Fruit fly (Drosophila melanogaster) whole organism, embryonic: ENCODE measurements around the gene CG14694.

Experiments used
- Asciz ChIP-seq: fragments of 200-800 bp; sonication (Bioruptor generic); optimal IDR thresholded peaks from 2 replicates; lab custom pipeline; 2017; ENCODE audit warnings: missing biosample characterization, mild to moderate bottlenecking, missing genetic modification characterization, missing genetic modification reagents
- Awh ChIP-seq: fragments of 200-800 bp; sonication (Bioruptor generic); IDR thresholded peaks from 2 replicates; pipeline ENCODE4, ENCODE4 v1.3.6; 2022; ENCODE audit warnings: missing biosample characterization, missing genetic modification characterization
- Bdp1 ChIP-seq: fragments of 200-800 bp; sonication (Bioruptor generic); optimal IDR thresholded peaks from 3 replicates; lab custom pipeline; 2016; ENCODE audit warnings: missing biosample characterization, missing genetic modification characterization
- CG12219 ChIP-seq: fragments of 200-800 bp; sonication (Bioruptor generic); optimal IDR thresholded peaks from 3 replicates; lab custom pipeline; 2018; ENCODE audit warnings: missing biosample characterization, mild to moderate bottlenecking, missing genetic modification characterization
- CG12744 ChIP-seq: fragments of 200-800 bp; sonication (Bioruptor generic); optimal IDR thresholded peaks from 2 replicates; lab custom pipeline; 2016; ENCODE audit warnings: missing biosample characterization, missing genetic modification characterization
- CG15514 ChIP-seq: fragments of 200-800 bp; sonication (Bioruptor generic); optimal IDR thresholded peaks from 3 replicates; lab custom pipeline; 2017; ENCODE audit warnings: missing biosample characterization, missing genetic modification characterization, mild to moderate bottlenecking, moderate library complexity, missing genetic modification reagents
- CG1602 ChIP-seq: fragments of 200-800 bp; sonication (Bioruptor generic); optimal IDR thresholded peaks from 3 replicates; lab custom pipeline; 2016; ENCODE audit warnings: missing biosample characterization, missing genetic modification characterization
- CG18262 ChIP-seq: fragments of 200-800 bp; optimal IDR thresholded peaks from 3 replicates; lab custom pipeline; 2019; ENCODE audit warnings: missing biosample characterization, mild to moderate bottlenecking, missing genetic modification characterization, moderate library complexity
- CG18764 ChIP-seq: fragments of 200-800 bp; sonication (Bioruptor generic); optimal IDR thresholded peaks from 3 replicates; lab custom pipeline; 2016; ENCODE audit warnings: missing biosample characterization, missing genetic modification characterization
- CG2875 ChIP-seq: fragments of 200-800 bp; sonication (Bioruptor generic); optimal IDR thresholded peaks from 2 replicates; lab custom pipeline; 2017; ENCODE audit warnings: missing biosample characterization, mild to moderate bottlenecking, missing genetic modification characterization, missing genetic modification reagents
- CG30403 ChIP-seq: fragments of 200-800 bp; sonication (Bioruptor generic); optimal IDR thresholded peaks from 3 replicates; lab custom pipeline; 2016; ENCODE audit warnings: missing biosample characterization, missing genetic modification characterization
- CG30431 ChIP-seq: fragments of 200-800 bp; sonication (Bioruptor generic); optimal IDR thresholded peaks from 2 replicates; lab custom pipeline; 2017; ENCODE audit warnings: missing biosample characterization, missing genetic modification characterization
- CG3281 ChIP-seq: fragments of 200-800 bp; sonication (Bioruptor generic); optimal IDR thresholded peaks from 3 replicates; lab custom pipeline; 2017; ENCODE audit warnings: missing biosample characterization, mild to moderate bottlenecking, missing genetic modification characterization
- CG4360 ChIP-seq: fragments of 200-800 bp; sonication (Bioruptor generic); IDR thresholded peaks from 2 replicates; pipeline ENCODE4 v1.3.6; 2022; ENCODE audit warnings: missing biosample characterization, missing genetic modification characterization
- CG4424 ChIP-seq: fragments of 200-800 bp; sonication (Bioruptor generic); optimal IDR thresholded peaks from 3 replicates; lab custom pipeline; 2016; ENCODE audit warnings: missing biosample characterization, missing genetic modification characterization
- CG4617 ChIP-seq: fragments of 200-800 bp; sonication (Bioruptor generic); optimal IDR thresholded peaks from 3 replicates; lab custom pipeline; 2016; ENCODE audit warnings: missing biosample characterization, missing genetic modification characterization, borderline replicate concordance
- CG4730 ChIP-seq: fragments of 200-800 bp; sonication (Bioruptor generic); IDR thresholded peaks from 2 replicates; pipeline ENCODE4 v1.3.6; 2022; ENCODE audit warnings: missing biosample characterization, missing genetic modification characterization
- CG6654 ChIP-seq: fragments of 200-800 bp; sonication (Bioruptor generic); optimal IDR thresholded peaks from 2 replicates; lab custom pipeline; 2017; ENCODE audit warnings: missing biosample characterization, mild to moderate bottlenecking, missing genetic modification characterization
- CG6813 ChIP-seq: fragments of 200-800 bp; sonication (Bioruptor generic); optimal IDR thresholded peaks from 2 replicates; lab custom pipeline; 2017; ENCODE audit warnings: missing biosample characterization, missing genetic modification characterization, mild to moderate bottlenecking, moderate library complexity, missing genetic modification reagents
- CG7271 ChIP-seq: fragments of 200-800 bp; sonication (Bioruptor generic); optimal IDR thresholded peaks from 2 replicates; lab custom pipeline; 2018; ENCODE audit warnings: missing biosample characterization, mild to moderate bottlenecking, missing genetic modification characterization, moderate library complexity
- CG7839 ChIP-seq: fragments of 200-800 bp; sonication (Bioruptor generic); optimal IDR thresholded peaks from 3 replicates; lab custom pipeline; 2018; ENCODE audit warnings: missing biosample characterization, mild to moderate bottlenecking, missing genetic modification characterization, moderate library complexity
- CG8281 ChIP-seq: fragments of 200-800 bp; sonication (Bioruptor generic); optimal IDR thresholded peaks from 2 replicates; lab custom pipeline; 2018; ENCODE audit warnings: missing biosample characterization, mild to moderate bottlenecking, missing genetic modification characterization, moderate library complexity
- CG8765 ChIP-seq: fragments of 200-800 bp; sonication (Bioruptor generic); IDR thresholded peaks from 2 replicates; pipeline ENCODE4 v1.3.6; 2022; ENCODE audit warnings: missing biosample characterization, missing genetic modification characterization
- CG8944 ChIP-seq: fragments of 200-800 bp; sonication (Bioruptor generic); optimal IDR thresholded peaks from 3 replicates; lab custom pipeline; 2016; ENCODE audit warnings: missing biosample characterization, missing genetic modification characterization
- CG9609 ChIP-seq: fragments of 200-800 bp; sonication (Bioruptor generic); optimal IDR thresholded peaks from 3 replicates; lab custom pipeline; 2016; ENCODE audit warnings: missing biosample characterization, missing genetic modification characterization
- Drgx ChIP-seq: fragments of 200-800 bp; sonication (Bioruptor generic); IDR thresholded peaks from 2 replicates; pipeline ENCODE4 v1.3.6; 2022; ENCODE audit warnings: missing biosample characterization, missing genetic modification characterization
- Fer1 ChIP-seq: fragments of 200-800 bp; sonication (Bioruptor generic); optimal IDR thresholded peaks from 2 replicates; lab custom pipeline; 2017; ENCODE audit warnings: missing biosample characterization, mild to moderate bottlenecking, missing genetic modification characterization
- H15 ChIP-seq: fragments of 200-800 bp; sonication (Bioruptor generic); IDR thresholded peaks from 3 replicates; pipeline ENCODE4 v1.3.6; 2022; ENCODE audit warnings: missing biosample characterization, missing genetic modification characterization
- Hey ChIP-seq: fragments of 200-800 bp; sonication (Bioruptor generic); optimal IDR thresholded peaks from 3 replicates; lab custom pipeline; 2018; ENCODE audit warnings: missing biosample characterization, mild to moderate bottlenecking, missing genetic modification characterization
- Hmx ChIP-seq: fragments of 200-800 bp; sonication (Bioruptor generic); optimal IDR thresholded peaks from 2 replicates; lab custom pipeline; 2016; ENCODE audit warnings: missing biosample characterization, missing genetic modification characterization
- Kr ChIP-seq: fragments of 200-800 bp; sonication (Bioruptor generic); optimal IDR thresholded peaks from 2 replicates; lab custom pipeline; 2017; ENCODE audit warnings: missing biosample characterization, mild to moderate bottlenecking, missing genetic modification characterization
- MBD-R2 ChIP-seq: fragments of 200-800 bp; sonication (Bioruptor generic); IDR thresholded peaks from 2 replicates; pipeline ENCODE4 v1.3.6; 2022; ENCODE audit warnings: missing biosample characterization, missing genetic modification characterization
- Mrtf ChIP-seq: fragments of 200-800 bp; sonication (Bioruptor generic); IDR thresholded peaks from 3 replicates; pipeline ENCODE4 v1.3.6; 2022; ENCODE audit warnings: missing biosample characterization, missing genetic modification characterization
- Oaz ChIP-seq: fragments of 200-800 bp; sonication (Bioruptor generic); IDR thresholded peaks from 2 replicates; pipeline ENCODE4 v1.3.6; 2022; ENCODE audit warnings: missing biosample characterization, missing genetic modification characterization
- Six4 ChIP-seq: fragments of 200-800 bp; sonication (Bioruptor generic); optimal IDR thresholded peaks from 2 replicates; lab custom pipeline; 2016; ENCODE audit warnings: missing biosample characterization, missing genetic modification characterization
- Xrp1 ChIP-seq: fragments of 200-800 bp; sonication (Bioruptor generic); IDR thresholded peaks from 2 replicates; pipeline ENCODE4 v1.3.6; 2022; ENCODE audit warnings: missing biosample characterization, missing genetic modification characterization
- ase ChIP-seq: fragments of 200-800 bp; sonication (Bioruptor generic); IDR thresholded peaks from 3 replicates; pipeline ENCODE4 v1.3.6; 2022; ENCODE audit warnings: missing biosample characterization, missing genetic modification characterization
- az2 ChIP-seq: fragments of 200-800 bp; sonication (Bioruptor generic); optimal IDR thresholded peaks from 3 replicates; lab custom pipeline; 2016; ENCODE audit warnings: missing biosample characterization, missing genetic modification characterization
- bcd ChIP-seq: fragments of 200-800 bp; sonication (Bioruptor generic); optimal IDR thresholded peaks from 2 replicates; lab custom pipeline; 2017; ENCODE audit warnings: missing biosample characterization, mild to moderate bottlenecking, missing genetic modification characterization
- chif ChIP-seq, 2 experiments: fragments of 200-800 bp; sonication (Bioruptor generic); optimal IDR thresholded peaks; 3 replicates each; lab custom pipeline; 2016; ENCODE audit warnings: missing biosample characterization in 2 of 2, missing genetic modification characterization in 2 of 2
- crol ChIP-seq: fragments of 200-800 bp; sonication (Bioruptor generic); IDR thresholded peaks from 2 replicates; pipeline ENCODE4 v1.3.6; 2022; ENCODE audit warnings: missing biosample characterization, missing genetic modification characterization
- ham ChIP-seq: fragments of 200-800 bp; sonication (Bioruptor generic); IDR thresholded peaks from 2 replicates; pipeline ENCODE4 v1.3.6; 2022; ENCODE audit warnings: missing biosample characterization, missing genetic modification characterization
- nerfin-2 ChIP-seq: fragments of 200-800 bp; sonication (Bioruptor generic); IDR thresholded peaks from 2 replicates; pipeline ENCODE4 v1.3.6; 2022; ENCODE audit warnings: missing biosample characterization, missing genetic modification characterization; ENCODE audit not compliant: partially characterized antibody
- oc ChIP-seq: fragments of 200-800 bp; sonication (Bioruptor generic); optimal IDR thresholded peaks from 2 replicates; lab custom pipeline; 2018; ENCODE audit warnings: missing biosample characterization, mild to moderate bottlenecking, missing genetic modification characterization, moderate library complexity
- shn ChIP-seq: fragments of 200-800 bp; sonication (Bioruptor generic); optimal IDR thresholded peaks from 3 replicates; lab custom pipeline; 2016; ENCODE audit warnings: missing biosample characterization, missing genetic modification characterization
- sim ChIP-seq: fragments of 200-800 bp; sonication (Bioruptor generic); IDR thresholded peaks from 2 replicates; pipeline ENCODE4 v1.3.6; 2022; ENCODE audit warnings: missing biosample characterization, missing genetic modification characterization
- sna ChIP-seq: fragments of 200-800 bp; sonication (Bioruptor generic); IDR thresholded peaks from 2 replicates; pipeline ENCODE4 v1.3.6; 2022; ENCODE audit warnings: missing biosample characterization, missing genetic modification characterization; ENCODE audit not compliant: partially characterized antibody
- ssp ChIP-seq: fragments of 200-800 bp; sonication (Bioruptor generic); IDR thresholded peaks from 2 replicates; pipeline ENCODE4 v1.3.6; 2022; ENCODE audit warnings: missing biosample characterization, missing genetic modification characterization
- tx ChIP-seq: fragments of 200-800 bp; sonication (Bioruptor generic); optimal IDR thresholded peaks from 2 replicates; lab custom pipeline; 2016; ENCODE audit warnings: missing biosample characterization, missing genetic modification characterization

CG14694 gene

dm6 chr3R:10886462-10887315 lies 27.1 kb upstream of the CG14694 start (continued):
- peak; percentile 70 for TF ChIP-seq CG9609 (GFP tag; lab: Kevin White, UChicago)
- peak; percentile 46; the same call in 1 of the 2 replicates for TF ChIP-seq CG4360
- TF ChIP-seq Xrp1 (GFP tag; lab: Robert Waterston, UW) = peak; percentile 91
- peak; percentile 60 for TF ChIP-seq Bdp1 (GFP tag; lab: Kevin White, UChicago)
- TF ChIP-seq shn (GFP tag; lab: Kevin White, UChicago) = peak; percentile 74
- TF ChIP-seq Awh (GFP tag; lab: Robert Waterston, UW) = peak; percentile 73
- TF ChIP-seq CG30431 (GFP tag; lab: Kevin White, UChicago) = peak; percentile 60
- TF ChIP-seq CG12219 (GFP tag; lab: Kevin White, UChicago) = peak; percentile 83
- peak; percentile 78 for TF ChIP-seq ssp (GFP tag; lab: Robert Waterston, UW)
- TF ChIP-seq CG6813 (GFP tag; lab: Kevin White, UChicago) = peak; percentile 91
- TF ChIP-seq H15 (GFP tag; lab: Robert Waterston, UW) = peak; percentile 67; the same call in 2 of the 3 replicates
- peak; percentile 81 for TF ChIP-seq Asciz (GFP tag; lab: Kevin White, UChicago)
- peak; percentile 59 for TF ChIP-seq Hey (tag; lab: Kevin White, UChicago)
- peak; percentile 91 for TF ChIP-seq bcd (GFP tag; lab: Kevin White, UChicago)
- peak; percentile 79 for TF ChIP-seq CG8944 (GFP tag; lab: Kevin White, UChicago)
- peak; percentile 85 for TF ChIP-seq CG18262 (tag; lab: Kevin White, UChicago)
- no peak for TF ChIP-seq sna (GFP tag; lab: Robert Waterston, UW)
- peak; percentile 86 for TF ChIP-seq az2 (GFP tag; lab: Kevin White, UChicago)
- peak; percentile 94 for TF ChIP-seq CG30403 (GFP tag; lab: Kevin White, UChicago)
- TF ChIP-seq nerfin-2 = 0 out of 2 replicates have a peak, but pooled peaks have one; percentile 28
- peak; percentile 70; the same call in 1 of the 2 replicates for TF ChIP-seq ham
- peak; percentile 80 for TF ChIP-seq CG2875 (GFP tag; lab: Kevin White, UChicago)
- peak; percentile 85 for TF ChIP-seq Mrtf
- peak; percentile 71 for TF ChIP-seq CG15514 (GFP tag; lab: Kevin White, UChicago)
- no peak for TF ChIP-seq sim
- TF ChIP-seq ase = peak; percentile 84
- peak; percentile 97 for TF ChIP-seq Fer1 (GFP tag; lab: Kevin White, UChicago)
- peak; percentile 88 for TF ChIP-seq oc (tag; lab: Kevin White, UChicago)
- peak; percentile 36 for TF ChIP-seq CG4617
- TF ChIP-seq Six4 (GFP tag; lab: Kevin White, UChicago) = peak; percentile 70
- no peak for TF ChIP-seq Kr (GFP tag; lab: Kevin White, UChicago)
- peak; percentile 69 to 89 for TF ChIP-seq chif (GFP tag; optimal IDR thresholded peaks at IDR 0.05; lab: Kevin White, UChicago)
- peak; percentile 71 for TF ChIP-seq tx
- TF ChIP-seq CG4424 (GFP tag; lab: Kevin White, UChicago) = peak; percentile 88
- TF ChIP-seq CG8281 (tag; lab: Kevin White, UChicago) = peak; percentile 69
- TF ChIP-seq CG8765 = peak; percentile 52; the same call in 1 of the 2 replicates
- peak; percentile 87 for TF ChIP-seq CG12744 (GFP tag; lab: Kevin White, UChicago)
- peak; percentile 45 for TF ChIP-seq CG18764 (GFP tag; lab: Kevin White, UChicago)
- TF ChIP-seq crol = peak; percentile 92
- TF ChIP-seq CG1602 (GFP tag; lab: Kevin White, UChicago) = peak; percentile 83
- peak; percentile 84 for TF ChIP-seq Hmx (GFP tag; lab: Kevin White, UChicago)
- TF ChIP-seq CG7271 = peak; percentile 14
- peak; percentile 79 for TF ChIP-seq Oaz
- peak; percentile 94 for TF ChIP-seq Drgx (GFP tag; lab: Robert Waterston, UW)
- TF ChIP-seq CG7839 (tag; lab: Kevin White, UChicago) = peak; percentile 92
- TF ChIP-seq CG6654 = peak; percentile 53
- peak; percentile 92 for TF ChIP-seq CG3281 (GFP tag; lab: Kevin White, UChicago)
- TF ChIP-seq MBD-R2 (GFP tag; lab: Robert Waterston, UW) = peak; percentile 72; the same call in 1 of the 2 replicates
- peak; percentile 76 for TF ChIP-seq CG4730 (GFP tag; lab: Robert Waterston, UW)
